Worm (Caenorhabditis elegans) whole organism, mixed stage, embryonic: ENCODE results near the gene ets-8.

ENCODE experiments used
- ceh-83 ChIP-seq: fragments of 200-800 bp; sonication (Bioruptor generic); optimal IDR thresholded peaks from 2 replicates; lab custom pipeline; 2018; ENCODE audit warnings: mild to moderate bottlenecking, missing genetic modification characterization, missing compliant biosample characterization
- ces-1 ChIP-seq: fragments of 150-350 bp; optimal IDR thresholded peaks from 2 replicates; lab custom pipeline; 2014; ENCODE audit warnings: missing biosample characterization, missing genetic modification reagents, missing genetic modification characterization
- nhr-76 ChIP-seq: sonication (generic microtip); optimal IDR thresholded peaks from 2 replicates; lab custom pipeline; 2017; ENCODE audit warnings: missing biosample characterization, missing genetic modification characterization

DNA sequence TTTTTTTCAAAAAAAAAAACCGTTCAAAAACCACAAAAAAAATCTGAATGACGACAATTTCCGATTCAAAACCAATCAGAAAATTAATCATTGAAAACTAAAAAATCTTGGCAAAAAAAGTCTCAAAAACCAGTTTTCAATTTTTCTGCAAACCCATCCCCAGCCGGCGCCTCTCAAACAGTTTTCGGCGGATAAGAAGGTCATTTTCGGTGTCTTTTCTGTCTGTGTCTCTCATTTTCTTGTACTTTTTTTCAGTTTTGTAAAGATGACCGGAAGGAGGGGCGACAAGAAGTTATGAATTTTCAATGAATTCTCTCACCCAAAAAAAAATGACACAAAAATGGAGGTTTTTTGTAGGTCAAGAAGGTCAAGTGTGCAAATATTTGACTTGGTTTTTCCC lies 5.1 kb downstream of the ets-8 start:
- no peak for TF ChIP-seq ces-1
- TF ChIP-seq ceh-83: no peak
- TF ChIP-seq nhr-76 (tag; lab: Kevin White, UChicago): no peak
